Worm (Caenorhabditis elegans): ENCODE data around the gene jmjd-4.

DNA sequence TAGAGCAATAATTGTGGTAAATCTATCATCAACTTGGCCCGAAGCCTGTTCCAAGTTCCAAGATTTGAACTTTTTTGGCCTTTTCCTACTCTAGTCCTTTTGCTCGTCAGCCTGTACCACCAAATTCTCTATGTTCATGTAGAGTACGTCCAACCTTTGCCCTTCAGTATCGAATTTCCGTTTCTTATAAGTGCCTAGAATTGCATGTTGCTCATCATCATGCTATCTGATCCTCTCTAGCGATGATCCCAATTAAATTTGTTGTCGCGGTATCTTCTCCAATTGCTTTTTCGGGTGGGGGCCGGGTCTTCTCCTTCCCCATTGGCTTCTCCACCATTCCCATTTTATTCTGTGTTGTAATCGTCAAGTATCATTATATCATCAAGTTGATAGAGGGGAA is 39.9 kb downstream of the jmjd-4 start:
- TF ChIP-seq rnt-1 (tag; optimal IDR thresholded peaks at IDR 0.05) (no peak), ceh-9 (tag; optimal IDR thresholded peaks at IDR 0.05) (no peak), F13H6.1 (tag; optimal IDR thresholded peaks at IDR 0.05) (no peak), dve-1 (tag; optimal IDR thresholded peaks at IDR 0.05) (no peak), Y22D7AL.16 (tag; optimal IDR thresholded peaks at IDR 0.05) (no peak), pax-1 (tag; optimal IDR thresholded peaks at IDR 0.05) (no peak)

All from whole organism, late embryonic.